Worm (Caenorhabditis elegans): ENCODE results near the gene ist-1.

DNA sequence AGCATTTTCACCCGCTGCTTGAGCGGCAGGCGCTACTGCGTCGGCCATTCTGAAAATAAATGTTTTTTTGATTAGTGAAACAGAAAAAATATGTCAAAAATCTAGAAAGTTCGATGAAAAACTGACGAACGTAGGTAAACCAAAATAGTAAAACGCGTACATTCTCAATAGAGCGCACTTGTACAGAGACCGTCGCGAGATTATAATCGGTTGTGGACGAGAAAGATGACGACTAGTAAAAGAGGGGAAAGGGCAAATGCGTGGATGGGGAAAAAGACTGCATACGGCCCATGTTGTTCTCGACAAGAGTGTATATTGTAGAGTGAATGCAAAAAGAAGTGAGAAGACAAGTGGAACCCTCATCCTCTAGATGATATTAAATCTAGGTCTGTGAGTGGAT, 26.2 kb upstream of the ist-1 start, which contains the start of gene C36B7.6:
- no peak for TF ChIP-seq tab-1 (GFP tag; IDR thresholded peaks at IDR 0.05)
- TF ChIP-seq flt-1 (GFP tag; IDR thresholded peaks at IDR 0.05), result no peak
- no peak for TF ChIP-seq ztf-29 (GFP tag; IDR thresholded peaks at IDR 0.05)
- TF ChIP-seq med-1 (GFP tag; optimal IDR thresholded peaks at IDR 0.05; ENCODE audit: insufficient read depth), result no peak
- TF ChIP-seq ref-1 (GFP tag; conservative IDR thresholded peaks at IDR 0.05), result no peak
- TF ChIP-seq cog-1 (tag; optimal IDR thresholded peaks at IDR 0.05), result no peak
- no peak for TF ChIP-seq ztf-23 (GFP tag; IDR thresholded peaks at IDR 0.05)
- no peak for TF ChIP-seq klf-2 (GFP tag; conservative IDR thresholded peaks at IDR 0.05)
